Fruit fly (Drosophila melanogaster) whole organism: ENCODE measurements around the gene Membrin.

Source experiments
- EcR ChIP-seq, 2 experiments: fragments of >200 bp; optimal IDR thresholded peaks; 2 replicates each; lab custom pipeline; 2017; ENCODE audit warnings: missing biosample characterization in 2 of 2, missing genetic modification characterization in 2 of 2, missing genetic modification reagents in 2 of 2
- pan ChIP-seq: fragments of >200 bp; optimal IDR thresholded peaks from 2 replicates; lab custom pipeline; 2017
- psq ChIP-seq: fragments of >200 bp; optimal IDR thresholded peaks from 2 replicates; lab custom pipeline; 2017
- usp ChIP-seq: fragments of >200 bp; optimal IDR thresholded peaks from 2 replicates; lab custom pipeline; 2017; ENCODE audit warnings: missing biosample characterization, missing genetic modification characterization, mixed read lengths

Membrin gene

dm6 chr3L:5385762-5386161 is 19.5 kb downstream of the Membrin start:
- no peak for TF ChIP-seq pan (lab: Kevin White, UChicago)
- no peak for TF ChIP-seq psq (lab: Kevin White, UChicago)
- TF ChIP-seq usp (GFP tag; lab: Kevin White, UChicago), result no peak
- TF ChIP-seq EcR (GFP tag; optimal IDR thresholded peaks at IDR 0.05; lab: Kevin White, UChicago), result no peak
